Fruit fly (Drosophila melanogaster) whole organism, adult: Measurements from ENCODE around the gene CG10338.

ENCODE experiments used
- CG11617 ChIP-seq: fragments of 200-800 bp; sonication (Bioruptor generic); optimal IDR thresholded peaks from 2 replicates; lab custom pipeline; 2017; ENCODE audit warnings: mild to moderate bottlenecking, missing biosample characterization, missing genetic modification reagents, missing genetic modification characterization
- CG12768 ChIP-seq: fragments of 200-800 bp; sonication (Bioruptor generic); optimal IDR thresholded peaks from 2 replicates; lab custom pipeline; 2017; ENCODE audit warnings: missing biosample characterization, missing genetic modification characterization, mild to moderate bottlenecking, moderate library complexity, missing genetic modification reagents
- Clk ChIP-seq: fragments of 200-800 bp; sonication (Bioruptor generic); optimal IDR thresholded peaks from 2 replicates; lab custom pipeline; 2017; ENCODE audit warnings: missing biosample characterization, missing genetic modification characterization
- Crg-1 ChIP-seq: fragments of 200-800 bp; sonication (Bioruptor generic); optimal IDR thresholded peaks from 2 replicates; lab custom pipeline; 2016; ENCODE audit warnings: missing biosample characterization, missing genetic modification characterization
- ovo ChIP-seq: fragments of 200-800 bp; sonication (Bioruptor generic); optimal IDR thresholded peaks from 2 replicates; lab custom pipeline; 2016; ENCODE audit warnings: missing biosample characterization, missing genetic modification characterization
- tj ChIP-seq: fragments of 200-800 bp; sonication (Bioruptor generic); optimal IDR thresholded peaks from 3 replicates; lab custom pipeline; 2017; ENCODE audit warnings: missing biosample characterization, mild to moderate bottlenecking, missing genetic modification characterization, moderate library complexity
- toe ChIP-seq: fragments of 200-800 bp; sonication (Bioruptor generic); optimal IDR thresholded peaks from 2 replicates; lab custom pipeline; 2016; ENCODE audit warnings: missing biosample characterization, missing genetic modification characterization

CG10338 gene

dm6 chr2L:18746694-18747093 is 51.2 kb downstream of the CG10338 start:
- no peak for TF ChIP-seq CG12768
- no peak for TF ChIP-seq Crg-1
- no peak for TF ChIP-seq ovo (GFP tag; lab: Kevin White, UChicago)
- TF ChIP-seq tj (GFP tag; lab: Kevin White, UChicago): no peak
- TF ChIP-seq CG11617: no peak
- TF ChIP-seq Clk (GFP tag; lab: Kevin White, UChicago): no peak
- no peak for TF ChIP-seq toe
